Fruit fly (Drosophila melanogaster): ENCODE data around the gene CG42238.
A peak's percentile ranks its signal among the peaks of the same experiment; 100 is the strongest.

The CG42238 gene

dm6 chr2L:20969674-20970297 is 82.2 kb downstream of the CG42238 start (continued):
- peak; percentile 12 for TF ChIP-seq CG6813 (GFP tag; optimal IDR thresholded peaks at IDR 0.05)
- TF ChIP-seq sens-2 (GFP tag; IDR thresholded peaks at IDR 0.05): no peak
- no peak for TF ChIP-seq schlank (tag; optimal IDR thresholded peaks at IDR 0.05)
- no peak for TF ChIP-seq CG34224 (GFP tag; IDR thresholded peaks at IDR 0.05; ENCODE audit: partially characterized antibody)
- TF ChIP-seq Mes4 (GFP tag; optimal IDR thresholded peaks at IDR 0.05): no peak
- TF ChIP-seq CG6254 (GFP tag; optimal IDR thresholded peaks at IDR 0.05): peak; percentile 7
- no peak for TF ChIP-seq Usf (GFP tag; optimal IDR thresholded peaks at IDR 0.05)
- TF ChIP-seq CG10267 (tag; optimal IDR thresholded peaks at IDR 0.05): no peak
- peak; percentile 43 for TF ChIP-seq CG12769 (tag; optimal IDR thresholded peaks at IDR 0.05)
- TF ChIP-seq sens (GFP tag): peak; percentile 83
- TF ChIP-seq rib (GFP tag; IDR thresholded peaks at IDR 0.05): no peak
- no peak for TF ChIP-seq CG8765 (GFP tag; IDR thresholded peaks at IDR 0.05)
- TF ChIP-seq ewg (GFP tag; optimal IDR thresholded peaks at IDR 0.05): no peak
- TF ChIP-seq CG6854 (GFP tag; optimal IDR thresholded peaks at IDR 0.05): no peak
- TF ChIP-seq repo (GFP tag; optimal IDR thresholded peaks at IDR 0.05): no peak
- no peak for TF ChIP-seq CG8290 (GFP tag; optimal IDR thresholded peaks at IDR 0.05)
- TF ChIP-seq CG8290 (tag; optimal IDR thresholded peaks at IDR 0.05): no peak
- TF ChIP-seq eve (GFP tag; optimal IDR thresholded peaks at IDR 0.05): peak in 1 of 2 experiments; percentile 60
- no peak for TF ChIP-seq ind (GFP tag; optimal IDR thresholded peaks at IDR 0.05)
- no peak for TF ChIP-seq CG4854 (GFP tag; optimal IDR thresholded peaks at IDR 0.05)
- no peak for TF ChIP-seq bowl (GFP tag; IDR thresholded peaks at IDR 0.05)
- TF ChIP-seq CG18262 (tag; optimal IDR thresholded peaks at IDR 0.05): peak; percentile 1
- no peak for TF ChIP-seq sr (GFP tag; IDR thresholded peaks at IDR 0.05)
- TF ChIP-seq gcm (GFP tag; optimal IDR thresholded peaks at IDR 0.05): no peak
- no peak for TF ChIP-seq her (GFP tag; optimal IDR thresholded peaks at IDR 0.05)
- TF ChIP-seq CG11723 (GFP tag; optimal IDR thresholded peaks at IDR 0.05): no peak
- no peak for TF ChIP-seq CG13775 (GFP tag; optimal IDR thresholded peaks at IDR 0.05)
- TF ChIP-seq CG8281 (tag; optimal IDR thresholded peaks at IDR 0.05): no peak
- peak; percentile 9 for TF ChIP-seq Blimp-1 (GFP tag; optimal IDR thresholded peaks at IDR 0.05)
- TF ChIP-seq gce (GFP tag; IDR thresholded peaks at IDR 0.05): no peak
- TF ChIP-seq GATAe (GFP tag; conservative IDR thresholded peaks at IDR 0.05): no peak
- TF ChIP-seq Bdp1 (GFP tag; optimal IDR thresholded peaks at IDR 0.05): no peak
- TF ChIP-seq CG13287 (GFP tag; IDR thresholded peaks at IDR 0.05; ENCODE audit: partially characterized antibody): no peak
- no peak for TF ChIP-seq Ptx1 (GFP tag; IDR thresholded peaks at IDR 0.05)
- TF ChIP-seq lmd (GFP tag; IDR thresholded peaks at IDR 0.05): no peak
- TF ChIP-seq Adf1 (GFP tag; IDR thresholded peaks at IDR 0.05): no peak
- no peak for TF ChIP-seq CG17912 (GFP tag; optimal IDR thresholded peaks at IDR 0.05)
- TF ChIP-seq PHDP (tag; optimal IDR thresholded peaks at IDR 0.05): no peak
- TF ChIP-seq CG7745 (tag; optimal IDR thresholded peaks at IDR 0.05): no peak
- peak; percentile 29 for TF ChIP-seq kni (GFP tag; optimal IDR thresholded peaks at IDR 0.05)
- no peak for TF ChIP-seq cwo (GFP tag; optimal IDR thresholded peaks at IDR 0.05)
- TF ChIP-seq CG3065 (GFP tag; optimal IDR thresholded peaks at IDR 0.05): no peak
- no peak for TF ChIP-seq CG14050 (GFP tag; IDR thresholded peaks at IDR 0.05)
- TF ChIP-seq vvl (GFP tag; IDR thresholded peaks at IDR 0.05): 0 out of 2 replicates have a peak, but pooled peaks have one; percentile 4
- TF ChIP-seq Med (GFP tag): peak; percentile 54
- no peak for TF ChIP-seq CG32767 (GFP tag; IDR thresholded peaks at IDR 0.05)
- no peak for TF ChIP-seq CG15696 (tag; optimal IDR thresholded peaks at IDR 0.05)
- TF ChIP-seq kay (GFP tag; optimal IDR thresholded peaks at IDR 0.05): no peak
- no peak for TF ChIP-seq pb (GFP tag; optimal IDR thresholded peaks at IDR 0.05)
- TF ChIP-seq insv (GFP tag; optimal IDR thresholded peaks at IDR 0.05): no peak
